Fruit fly (Drosophila melanogaster) whole organism, pupa: ENCODE results near the gene Got2.
A peak's percentile ranks its signal among the peaks of the same experiment; 100 is the strongest.

Experiments used
- CG10348 ChIP-seq: fragments of 200-800 bp; sonication (Bioruptor generic); IDR thresholded peaks from 2 replicates; pipeline ENCODE4 v1.3.6; 2022; ENCODE audit warnings: missing biosample characterization, missing genetic modification characterization
- CG12605 ChIP-seq: fragments of 200-800 bp; sonication (Bioruptor generic); IDR thresholded peaks from 2 replicates; pipeline ENCODE4 v1.3.6; 2022; ENCODE audit warnings: missing biosample characterization, missing genetic modification characterization
- CG13204 ChIP-seq: fragments of 200-800 bp; sonication (Bioruptor generic); optimal IDR thresholded peaks from 2 replicates; lab custom pipeline; 2018; ENCODE audit warnings: missing biosample characterization, mild to moderate bottlenecking, missing genetic modification characterization, moderate library complexity
- CG14655 ChIP-seq: fragments of 200-800 bp; sonication (Bioruptor generic); optimal IDR thresholded peaks from 3 replicates; lab custom pipeline; 2017; ENCODE audit warnings: mild to moderate bottlenecking, missing biosample characterization, missing genetic modification reagents, missing genetic modification characterization
- CG15710 ChIP-seq: fragments of 200-800 bp; sonication (Bioruptor generic); optimal IDR thresholded peaks from 2 replicates; lab custom pipeline; 2018; ENCODE audit warnings: missing biosample characterization, mild to moderate bottlenecking, missing genetic modification characterization, moderate library complexity
- CG17806 ChIP-seq: fragments of 200-800 bp; sonication (Bioruptor generic); optimal IDR thresholded peaks from 2 replicates; lab custom pipeline; 2018; ENCODE audit warnings: missing biosample characterization, mild to moderate bottlenecking, missing genetic modification characterization, moderate library complexity
- CG32121 ChIP-seq: fragments of 200-800 bp; sonication (Bioruptor generic); IDR thresholded peaks from 2 replicates; pipeline ENCODE4 v1.3.6; 2022; ENCODE audit warnings: missing biosample characterization, missing genetic modification characterization
- CG34367 ChIP-seq: fragments of 200-800 bp; sonication (Bioruptor generic); optimal IDR thresholded peaks from 2 replicates; lab custom pipeline; 2018; ENCODE audit warnings: missing biosample characterization, mild to moderate bottlenecking, missing genetic modification characterization
- CG4496 ChIP-seq: fragments of 200-800 bp; sonication (Bioruptor generic); IDR thresholded peaks from 3 replicates; pipeline ENCODE4 v1.3.6; 2022; ENCODE audit warnings: missing biosample characterization, missing genetic modification characterization
- CG8159 ChIP-seq: fragments of 200-800 bp; sonication (Bioruptor generic); optimal IDR thresholded peaks from 3 replicates; lab custom pipeline; 2018; ENCODE audit warnings: missing biosample characterization, mild to moderate bottlenecking, missing genetic modification characterization, moderate library complexity
- CG8301 ChIP-seq: fragments of 200-800 bp; sonication (Bioruptor generic); optimal IDR thresholded peaks from 2 replicates; lab custom pipeline; 2018; ENCODE audit warnings: missing biosample characterization, mild to moderate bottlenecking, missing genetic modification characterization
- CG9948 ChIP-seq: fragments of 200-800 bp; sonication (Bioruptor generic); optimal IDR thresholded peaks from 2 replicates; lab custom pipeline; 2018; ENCODE audit warnings: missing biosample characterization, mild to moderate bottlenecking, missing genetic modification characterization, moderate library complexity
- D1 ChIP-seq: fragments of 200-800 bp; sonication (Bioruptor generic); optimal IDR thresholded peaks from 2 replicates; lab custom pipeline; 2018; ENCODE audit warnings: missing biosample characterization, mild to moderate bottlenecking, missing genetic modification characterization, moderate library complexity
- EcR ChIP-seq: fragments of 200-800 bp; sonication (Bioruptor generic); optimal IDR thresholded peaks from 3 replicates; lab custom pipeline; 2019; ENCODE audit warnings: missing biosample characterization, missing genetic modification characterization, mild to moderate bottlenecking, moderate library complexity, missing genetic modification reagents
- Ets98B ChIP-seq: fragments of 200-800 bp; sonication (Bioruptor generic); IDR thresholded peaks from 2 replicates; pipeline ENCODE4 v1.3.6; 2022; ENCODE audit warnings: missing biosample characterization, missing genetic modification characterization
- Pif1A ChIP-seq: fragments of 200-800 bp; sonication (Bioruptor generic); optimal IDR thresholded peaks from 3 replicates; lab custom pipeline; 2016; ENCODE audit warnings: missing biosample characterization, missing genetic modification characterization
- Pif1B ChIP-seq: fragments of 200-800 bp; sonication (Bioruptor generic); optimal IDR thresholded peaks from 3 replicates; lab custom pipeline; 2016; ENCODE audit warnings: missing biosample characterization, missing genetic modification characterization
- Snoo ChIP-seq: fragments of 200-800 bp; sonication (Bioruptor generic); optimal IDR thresholded peaks from 3 replicates; lab custom pipeline; 2017; ENCODE audit warnings: missing biosample characterization, mild to moderate bottlenecking, missing genetic modification characterization, inconsistent platforms
- fd96Ca ChIP-seq: fragments of 200-800 bp; sonication (Bioruptor generic); IDR thresholded peaks from 3 replicates; pipeline ENCODE4 v1.3.6; 2022; ENCODE audit warnings: missing biosample characterization, missing genetic modification characterization
- gl ChIP-seq: fragments of 200-800 bp; sonication (Bioruptor generic); optimal IDR thresholded peaks from 2 replicates; lab custom pipeline; 2018; ENCODE audit warnings: missing biosample characterization, mild to moderate bottlenecking, missing genetic modification characterization
- rn ChIP-seq: fragments of 200-800 bp; sonication (Bioruptor generic); IDR thresholded peaks from 2 replicates; pipeline ENCODE4 v1.3.6; 2022; ENCODE audit warnings: missing biosample characterization, missing genetic modification characterization

Gene Got2

DNA sequence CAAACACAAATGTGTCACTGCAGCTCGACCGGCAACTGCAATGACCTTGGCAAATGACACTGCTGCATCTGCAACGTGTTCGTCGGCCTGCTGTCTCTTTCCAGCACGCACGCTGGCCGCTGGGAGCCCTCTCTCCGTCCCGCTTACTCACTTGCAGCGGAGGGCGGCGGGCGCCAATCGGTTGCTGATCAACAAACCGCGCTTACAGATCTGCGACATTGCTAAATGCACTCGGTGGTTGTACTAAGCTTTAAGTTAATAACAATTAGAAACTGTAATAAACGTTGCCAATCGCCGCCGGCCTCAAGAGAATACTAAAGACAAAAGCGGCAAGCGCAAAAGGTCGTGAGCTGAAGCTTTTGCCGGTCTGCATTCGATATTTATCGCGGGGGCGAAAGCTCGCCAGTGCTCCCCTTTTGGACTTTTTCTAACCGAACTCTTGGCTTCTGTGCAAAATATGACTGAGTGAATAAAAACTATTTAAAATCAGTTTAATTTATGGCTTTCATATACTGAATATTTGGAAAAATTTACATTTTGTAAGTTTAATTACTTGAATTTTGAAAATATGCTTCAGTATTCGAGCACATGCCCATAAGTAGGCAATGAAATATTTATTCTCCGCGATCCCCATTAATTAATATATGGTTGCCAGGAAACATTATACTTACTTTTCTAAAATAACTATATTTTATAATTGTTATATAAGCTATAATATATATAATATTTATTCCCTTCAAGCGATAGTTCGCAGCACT lies at the start of gene Got2:
Gene Got2, minus strand, starts transcription at position 325 of the 758 bp plus-strand sequence.
- TF ChIP-seq D1 (tag; lab: Kevin White, UChicago): no peak
- peak; percentile 64; the same call in 2 of the 3 replicates for TF ChIP-seq CG4496
- peak; percentile 9 for TF ChIP-seq Pif1B (GFP tag; lab: Kevin White, UChicago)
- TF ChIP-seq Snoo (tag; lab: Kevin White, UChicago): no peak
- 0 out of 2 replicates have a peak, but pooled peaks have one; percentile 12 for TF ChIP-seq CG10348 (GFP tag; lab: Robert Waterston, UW)
- peak; percentile 34 for TF ChIP-seq CG14655 (GFP tag; lab: Kevin White, UChicago)
- TF ChIP-seq CG12605: no peak
- TF ChIP-seq EcR (GFP tag; lab: Kevin White, UChicago): peak; percentile 86
- TF ChIP-seq gl (tag; lab: Kevin White, UChicago): peak; percentile 33
- TF ChIP-seq rn (GFP tag; lab: Robert Waterston, UW): no peak
- TF ChIP-seq CG9948: no peak
- peak; percentile 34 for TF ChIP-seq CG15710 (tag; lab: Kevin White, UChicago)
- TF ChIP-seq CG32121 (GFP tag; lab: Robert Waterston, UW): peak; percentile 48; the same call in 1 of the 2 replicates
- no peak; the same call in 1 of the 2 replicates for TF ChIP-seq Ets98B (GFP tag; lab: Robert Waterston, UW)
- TF ChIP-seq CG8301: no peak
- no peak for TF ChIP-seq CG34367 (tag; lab: Kevin White, UChicago)

DNA sequence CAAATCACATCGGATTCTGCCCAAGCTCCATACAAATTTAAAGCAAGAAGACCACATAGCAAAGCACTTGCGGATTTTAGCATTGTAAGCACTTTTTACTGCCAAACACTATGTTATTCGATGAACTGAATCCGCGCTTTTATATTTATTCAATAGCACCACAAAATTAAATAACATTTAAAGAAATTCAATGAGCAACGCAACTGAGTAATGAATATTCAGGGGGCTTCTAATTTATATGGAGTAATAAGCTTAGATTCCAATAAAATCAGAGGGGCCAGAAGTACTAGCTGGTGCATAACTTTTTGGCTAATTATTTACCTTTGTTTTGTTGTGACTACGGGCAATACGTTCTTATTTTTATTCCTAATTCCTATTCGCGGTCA lies 49.6 kb upstream of the Got2 start, which contains the start of gene lectin-22C:
Gene lectin-22C, minus strand, starts transcription at position 101 of the 386 bp plus-strand sequence.
- no peak for TF ChIP-seq CG14655 (GFP tag; lab: Kevin White, UChicago)
- TF ChIP-seq Ets98B (GFP tag; lab: Robert Waterston, UW): no peak
- no peak for TF ChIP-seq fd96Ca (GFP tag; lab: Robert Waterston, UW)
- no peak for TF ChIP-seq CG34367 (tag; lab: Kevin White, UChicago)
- no peak for TF ChIP-seq CG32121 (GFP tag; lab: Robert Waterston, UW)

DNA sequence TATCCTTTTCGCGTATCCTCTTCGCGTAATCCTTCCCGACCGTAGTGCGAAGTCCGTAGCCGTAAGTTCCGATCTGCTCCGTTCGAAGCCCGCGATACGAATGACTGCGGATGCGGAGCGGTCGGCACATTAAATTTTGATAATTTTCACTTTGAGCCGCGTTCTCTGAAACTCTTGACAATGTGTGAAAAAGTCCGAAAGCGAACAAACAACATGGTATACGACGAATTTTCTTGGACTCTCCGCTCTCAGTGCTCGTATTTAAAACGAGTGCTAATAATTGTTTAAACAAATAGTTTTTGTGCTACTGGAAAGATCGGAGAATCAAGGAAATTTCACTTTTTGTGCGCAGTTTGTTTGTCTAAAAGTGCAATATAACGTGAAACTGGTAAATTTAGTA lies 48.4 kb upstream of the Got2 start, which contains the start of gene CG42296:
Gene CG42296, minus strand, starts transcription at position 101 of the 400 bp plus-strand sequence.
- TF ChIP-seq CG12605: no peak

DNA sequence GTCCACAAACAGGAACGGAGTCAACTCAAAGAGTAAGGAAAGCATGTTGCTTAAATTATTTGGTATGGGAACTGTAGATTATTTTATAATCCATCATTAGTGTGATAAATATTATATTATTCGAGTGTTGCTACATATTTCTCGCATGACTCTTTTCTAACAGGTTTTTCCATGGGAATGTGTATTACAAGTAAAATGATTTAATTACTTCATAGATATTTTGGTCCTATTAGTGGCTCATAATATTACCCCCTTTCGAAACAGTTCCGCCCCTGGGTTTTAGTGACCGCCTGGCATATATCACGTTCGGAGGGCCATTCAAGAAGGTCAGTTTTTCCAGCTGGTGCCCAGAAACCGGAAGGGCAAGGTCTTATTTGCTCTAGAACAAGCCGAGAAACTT lies 44.5 kb upstream of the Got2 start:
- TF ChIP-seq CG15710 (tag; lab: Kevin White, UChicago) (no peak), Pif1A (GFP tag; lab: Kevin White, UChicago) (no peak), CG8159 (tag; lab: Kevin White, UChicago) (no peak), rn (GFP tag; lab: Robert Waterston, UW) (no peak), CG4496 (no peak), CG8301 (no peak), CG10348 (GFP tag; lab: Robert Waterston, UW) (no peak), CG32121 (GFP tag; lab: Robert Waterston, UW) (no peak), CG13204 (no peak), Ets98B (GFP tag; lab: Robert Waterston, UW) (no peak), CG17806 (tag; lab: Kevin White, UChicago) (no peak), Snoo (tag; lab: Kevin White, UChicago) (no peak)

DNA sequence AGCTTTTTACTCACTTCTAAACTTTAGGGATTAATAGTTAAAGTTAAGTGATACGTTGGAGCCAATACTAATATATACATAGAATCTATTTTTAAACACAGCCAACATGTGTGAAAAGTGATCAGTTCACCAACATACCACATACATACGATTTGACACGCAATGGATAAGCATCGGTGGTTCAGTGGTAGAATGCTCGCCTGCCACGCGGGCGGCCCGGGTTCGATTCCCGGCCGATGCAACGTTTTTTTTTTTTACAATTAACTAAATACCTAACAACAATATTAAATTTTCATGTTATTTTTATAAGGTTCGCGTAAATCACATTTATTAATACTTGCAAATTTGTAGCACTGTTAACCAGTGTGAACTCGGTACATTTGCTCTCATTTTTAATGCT lies 44.0 kb upstream of the Got2 start:
- TF ChIP-seq CG4496: no peak
- no peak for TF ChIP-seq D1 (tag; lab: Kevin White, UChicago)
- no peak for TF ChIP-seq CG8301
- no peak for TF ChIP-seq Snoo (tag; lab: Kevin White, UChicago)
- TF ChIP-seq CG32121 (GFP tag; lab: Robert Waterston, UW): no peak
- no peak for TF ChIP-seq CG8159 (tag; lab: Kevin White, UChicago)
- TF ChIP-seq CG13204: no peak
- no peak for TF ChIP-seq gl (tag; lab: Kevin White, UChicago)
- TF ChIP-seq EcR (GFP tag; lab: Kevin White, UChicago): no peak
- TF ChIP-seq CG10348 (GFP tag; lab: Robert Waterston, UW): no peak

DNA sequence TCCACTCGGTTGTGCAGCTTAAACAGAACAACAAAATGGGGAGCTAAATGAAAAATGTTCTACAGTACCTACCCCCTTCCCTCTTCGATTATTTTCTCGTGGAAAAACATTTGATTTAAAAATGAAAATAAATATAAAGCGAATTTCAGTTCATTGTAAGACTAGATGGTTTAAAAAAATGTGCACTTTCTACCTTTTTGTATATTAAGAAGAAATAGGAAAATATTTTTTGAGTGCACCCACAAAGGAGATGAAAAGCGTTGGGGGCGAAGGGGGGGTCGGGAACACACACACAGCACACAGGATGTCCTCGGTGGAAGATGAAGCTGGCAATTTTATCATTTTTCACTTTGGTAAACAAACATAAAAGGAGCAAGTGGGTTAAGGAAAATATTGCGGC lies 35.3 kb upstream of the Got2 start:
- no peak for TF ChIP-seq CG32121 (GFP tag; lab: Robert Waterston, UW)
- no peak for TF ChIP-seq CG9948
- no peak for TF ChIP-seq CG15710 (tag; lab: Kevin White, UChicago)
- no peak for TF ChIP-seq CG4496
- TF ChIP-seq CG12605: no peak
- TF ChIP-seq CG8301: no peak
- no peak for TF ChIP-seq CG13204
- TF ChIP-seq rn (GFP tag; lab: Robert Waterston, UW): no peak
- no peak for TF ChIP-seq EcR (GFP tag; lab: Kevin White, UChicago)
- no peak for TF ChIP-seq Snoo (tag; lab: Kevin White, UChicago)
- no peak for TF ChIP-seq CG8159 (tag; lab: Kevin White, UChicago)
- TF ChIP-seq Pif1B (GFP tag; lab: Kevin White, UChicago): no peak

DNA sequence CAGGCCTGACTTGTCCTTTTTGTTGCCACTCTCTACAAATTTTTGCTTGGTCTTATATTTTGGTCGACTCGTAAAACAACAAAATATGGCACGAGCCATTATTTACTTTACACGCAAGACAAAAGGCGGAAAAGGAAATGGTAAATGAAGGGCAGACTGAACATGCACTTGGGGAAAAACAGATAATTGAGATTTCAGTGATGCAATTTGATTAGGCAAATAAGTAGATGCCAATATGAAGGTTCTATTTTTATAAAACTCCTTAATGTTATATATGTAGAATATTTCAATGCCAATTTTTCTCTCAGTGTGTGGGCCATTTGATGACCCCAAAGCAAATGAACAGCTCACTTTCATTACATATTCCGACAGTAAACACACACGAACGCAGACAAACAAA lies 27.6 kb upstream of the Got2 start:
- no peak for TF ChIP-seq D1 (tag; lab: Kevin White, UChicago)
- TF ChIP-seq Pif1A (GFP tag; lab: Kevin White, UChicago): no peak
- TF ChIP-seq CG8159 (tag; lab: Kevin White, UChicago): no peak
- TF ChIP-seq gl (tag; lab: Kevin White, UChicago): no peak
- no peak for TF ChIP-seq CG12605
- TF ChIP-seq rn (GFP tag; lab: Robert Waterston, UW): no peak
